Fruit fly (Drosophila melanogaster) whole organism, adult: ENCODE data around the gene CG7945.

Experiments used
- CG11617 ChIP-seq: fragments of 200-800 bp; sonication (Bioruptor generic); optimal IDR thresholded peaks from 2 replicates; lab custom pipeline; 2017; ENCODE audit warnings: mild to moderate bottlenecking, missing biosample characterization, missing genetic modification reagents, missing genetic modification characterization
- CG12768 ChIP-seq: fragments of 200-800 bp; sonication (Bioruptor generic); optimal IDR thresholded peaks from 2 replicates; lab custom pipeline; 2017; ENCODE audit warnings: missing biosample characterization, missing genetic modification characterization, mild to moderate bottlenecking, moderate library complexity, missing genetic modification reagents
- CG33017 ChIP-seq: fragments of 200-800 bp; sonication (Bioruptor generic); optimal IDR thresholded peaks from 2 replicates; lab custom pipeline; 2018; ENCODE audit warnings: missing biosample characterization, mild to moderate bottlenecking, missing genetic modification characterization, moderate library complexity
- CG5204 ChIP-seq: fragments of 200-800 bp; sonication (Bioruptor generic); optimal IDR thresholded peaks from 2 replicates; lab custom pipeline; 2016; ENCODE audit warnings: missing biosample characterization, missing genetic modification characterization
- CG7101 ChIP-seq: fragments of 200-800 bp; sonication (Bioruptor generic); optimal IDR thresholded peaks from 2 replicates; lab custom pipeline; 2018; ENCODE audit warnings: missing biosample characterization, mild to moderate bottlenecking, missing genetic modification characterization, moderate library complexity
- Hr96 ChIP-seq: fragments of 200-800 bp; sonication (Bioruptor generic); optimal IDR thresholded peaks from 2 replicates; lab custom pipeline; 2016; ENCODE audit warnings: missing biosample characterization, missing genetic modification characterization
- bab1 ChIP-seq: fragments of 200-800 bp; sonication (Bioruptor generic); optimal IDR thresholded peaks from 3 replicates; lab custom pipeline; 2019; ENCODE audit warnings: missing biosample characterization, mild to moderate bottlenecking, missing genetic modification characterization, moderate library complexity
- cnc ChIP-seq, 2 experiments: fragments of >200 bp; optimal IDR thresholded peaks; 2 replicates each; lab custom pipeline; 2017
- kay ChIP-seq: fragments of 200-800 bp; sonication (Bioruptor generic); peaks from one replicate; lab custom pipeline; 2016; ENCODE audit warnings: missing biosample characterization, missing genetic modification characterization, borderline replicate concordance
- pad ChIP-seq: fragments of 200-800 bp; sonication (Bioruptor generic); optimal IDR thresholded peaks from 3 replicates; lab custom pipeline; 2017; ENCODE audit warnings: missing biosample characterization, missing genetic modification characterization, mild to moderate bottlenecking, moderate library complexity, missing genetic modification reagents
- tj ChIP-seq: fragments of 200-800 bp; sonication (Bioruptor generic); optimal IDR thresholded peaks from 3 replicates; lab custom pipeline; 2017; ENCODE audit warnings: missing biosample characterization, mild to moderate bottlenecking, missing genetic modification characterization, moderate library complexity
- toe ChIP-seq: fragments of 200-800 bp; sonication (Bioruptor generic); optimal IDR thresholded peaks from 2 replicates; lab custom pipeline; 2016; ENCODE audit warnings: missing biosample characterization, missing genetic modification characterization

- TF ChIP-seq toe (GFP tag; lab: Kevin White, UChicago) (no peak), CG5204 (GFP tag; lab: Kevin White, UChicago) (no peak), CG7101 (tag; lab: Kevin White, UChicago) (no peak), kay (GFP tag; lab: Kevin White, UChicago) (no peak), Hr96 (no peak), CG12768 (GFP tag; lab: Kevin White, UChicago) (peak; percentile 27), tj (GFP tag; lab: Kevin White, UChicago) (no peak), cnc (optimal IDR thresholded peaks at IDR 0.05; lab: Kevin White, UChicago) (no peak), CG11617 (GFP tag; lab: Kevin White, UChicago) (no peak), pad (no peak), bab1 (no peak), CG33017 (tag; lab: Kevin White, UChicago) (no peak)
Measured at dm6 chr3L:15501646-15501972, 22.3 kb downstream of the CG7945 start.
